Fruit fly (Drosophila melanogaster) whole organism, embryonic: Measurements from ENCODE around the gene CG18749.
A peak's percentile ranks its signal among the peaks of the same experiment; 100 is the strongest.

Source experiments
- Asciz ChIP-seq: fragments of 200-800 bp; sonication (Bioruptor generic); optimal IDR thresholded peaks from 2 replicates; lab custom pipeline; 2017; ENCODE audit warnings: missing biosample characterization, mild to moderate bottlenecking, missing genetic modification characterization, missing genetic modification reagents
- Bteb2 ChIP-seq: fragments of 200-800 bp; sonication (Bioruptor generic); optimal IDR thresholded peaks from 2 replicates; lab custom pipeline; 2016; ENCODE audit warnings: missing biosample characterization, missing genetic modification characterization
- CG10147 ChIP-seq: fragments of 200-800 bp; sonication (Bioruptor generic); optimal IDR thresholded peaks from 2 replicates; lab custom pipeline; 2019; ENCODE audit warnings: missing biosample characterization, mild to moderate bottlenecking, missing genetic modification characterization, moderate library complexity
- CG10267 ChIP-seq: fragments of 200-800 bp; sonication (Bioruptor generic); optimal IDR thresholded peaks from 2 replicates; lab custom pipeline; 2018; ENCODE audit warnings: missing biosample characterization, mild to moderate bottlenecking, missing genetic modification characterization, moderate library complexity
- CG11456 ChIP-seq: fragments of 200-800 bp; sonication (Bioruptor generic); IDR thresholded peaks from 3 replicates; pipeline ENCODE4 v1.3.6; 2022; ENCODE audit warnings: missing biosample characterization, missing genetic modification characterization
- CG12155 ChIP-seq: fragments of 200-800 bp; sonication (Bioruptor generic); optimal IDR thresholded peaks from 3 replicates; lab custom pipeline; 2016; ENCODE audit warnings: missing biosample characterization, missing genetic modification characterization
- CG12219 ChIP-seq: fragments of 200-800 bp; sonication (Bioruptor generic); optimal IDR thresholded peaks from 3 replicates; lab custom pipeline; 2018; ENCODE audit warnings: missing biosample characterization, mild to moderate bottlenecking, missing genetic modification characterization
- CG12236 ChIP-seq: fragments of 200-800 bp; sonication (Bioruptor generic); optimal IDR thresholded peaks from 2 replicates; lab custom pipeline; 2016; ENCODE audit warnings: missing biosample characterization, missing genetic modification characterization
- CG16863 ChIP-seq: fragments of 200-800 bp; sonication (Bioruptor generic); optimal IDR thresholded peaks from 3 replicates; lab custom pipeline; 2016; ENCODE audit warnings: missing biosample characterization, missing genetic modification characterization
- CG17802 ChIP-seq: fragments of 200-800 bp; sonication (Bioruptor generic); optimal IDR thresholded peaks from 2 replicates; lab custom pipeline; 2018; ENCODE audit warnings: missing biosample characterization, mild to moderate bottlenecking, missing genetic modification characterization, moderate library complexity
- CG17829 ChIP-seq: fragments of 200-800 bp; optimal IDR thresholded peaks from 2 replicates; lab custom pipeline; 2019; ENCODE audit warnings: missing biosample characterization, mild to moderate bottlenecking, missing genetic modification characterization, moderate library complexity
- CG17912 ChIP-seq: fragments of 200-800 bp; sonication (Bioruptor generic); optimal IDR thresholded peaks from 2 replicates; lab custom pipeline; 2018; ENCODE audit warnings: missing biosample characterization, mild to moderate bottlenecking, missing genetic modification characterization
- CG18011 ChIP-seq: fragments of 200-800 bp; sonication (Bioruptor generic); optimal IDR thresholded peaks from 2 replicates; lab custom pipeline; 2017; ENCODE audit warnings: missing biosample characterization, missing genetic modification characterization, mild to moderate bottlenecking, moderate library complexity, missing genotype
- CG18262 ChIP-seq: fragments of 200-800 bp; optimal IDR thresholded peaks from 3 replicates; lab custom pipeline; 2019; ENCODE audit warnings: missing biosample characterization, mild to moderate bottlenecking, missing genetic modification characterization, moderate library complexity
- CG32532 ChIP-seq: fragments of 200-800 bp; sonication (Bioruptor generic); IDR thresholded peaks from 2 replicates; pipeline ENCODE4 v1.3.6; 2022; ENCODE audit warnings: missing biosample characterization, missing genetic modification characterization
- CG34376 ChIP-seq: fragments of 200-800 bp; sonication (Bioruptor generic); optimal IDR thresholded peaks from 2 replicates; lab custom pipeline; 2018; ENCODE audit warnings: missing biosample characterization, mild to moderate bottlenecking, missing genetic modification characterization
- CG3726 ChIP-seq: fragments of 200-800 bp; sonication (Bioruptor generic); IDR thresholded peaks from 3 replicates; pipeline ENCODE4, ENCODE4 v1.3.6; 2022; ENCODE audit warnings: missing biosample characterization, missing genetic modification characterization
- CG4730 ChIP-seq: fragments of 200-800 bp; sonication (Bioruptor generic); IDR thresholded peaks from 2 replicates; pipeline ENCODE4 v1.3.6; 2022; ENCODE audit warnings: missing biosample characterization, missing genetic modification characterization
- CG4820 ChIP-seq: fragments of 200-800 bp; sonication (Bioruptor generic); optimal IDR thresholded peaks from 3 replicates; lab custom pipeline; 2016; ENCODE audit warnings: missing biosample characterization, missing genetic modification characterization
- CG6683 ChIP-seq: fragments of 200-800 bp; sonication (Bioruptor generic); optimal IDR thresholded peaks from 2 replicates; lab custom pipeline; 2017; ENCODE audit warnings: missing biosample characterization, mild to moderate bottlenecking, missing genetic modification characterization, missing genetic modification reagents
- CG8290 ChIP-seq, 3 experiments: fragments of 200-800 bp; sonication (Bioruptor generic); optimal IDR thresholded peaks; 2 replicates each; lab custom pipeline; 2016 to 2019; ENCODE audit warnings: missing biosample characterization in 3 of 3, missing genetic modification characterization in 3 of 3, mild to moderate bottlenecking in 2 of 3, moderate library complexity in 1 of 3
- CG9437 ChIP-seq: fragments of 200-800 bp; sonication (Bioruptor generic); optimal IDR thresholded peaks from 2 replicates; lab custom pipeline; 2018; ENCODE audit warnings: missing biosample characterization, mild to moderate bottlenecking, missing genetic modification characterization
- Camta ChIP-seq: fragments of 200-800 bp; sonication (Bioruptor generic); optimal IDR thresholded peaks from 2 replicates; lab custom pipeline; 2016; ENCODE audit warnings: missing biosample characterization, missing genetic modification characterization
- CoRest ChIP-seq: fragments of 200-800 bp; sonication (Bioruptor generic); optimal IDR thresholded peaks from 3 replicates; lab custom pipeline; 2018; ENCODE audit warnings: missing biosample characterization, mild to moderate bottlenecking, missing genetic modification characterization, moderate library complexity
- D ChIP-seq, 2 experiments: fragments of 200-800 bp in 1 of 2; fragments of >200 bp in 1 of 2; sonication (Bioruptor generic) in 1 of 2; optimal IDR thresholded peaks; 2 replicates in 1 of 2; 3 replicates in 1 of 2; lab custom pipeline; 2017; ENCODE audit warnings: mild to moderate bottlenecking in 1 of 2, missing biosample characterization in 1 of 2, missing genetic modification characterization in 1 of 2, missing genetic modification reagents in 1 of 2
- Doc2 ChIP-seq: fragments of 200-800 bp; sonication (Bioruptor generic); IDR thresholded peaks from 2 replicates; pipeline ENCODE4 v1.3.6; 2022; ENCODE audit warnings: missing biosample characterization, missing genetic modification characterization
- Hsf ChIP-seq: fragments of 200-800 bp; sonication (Bioruptor generic); optimal IDR thresholded peaks from 3 replicates; lab custom pipeline; 2016; ENCODE audit warnings: missing biosample characterization, missing genetic modification characterization
- MTF-1 ChIP-seq: fragments of 200-800 bp; sonication (Bioruptor generic); optimal IDR thresholded peaks from 2 replicates; lab custom pipeline; 2018; ENCODE audit warnings: missing biosample characterization, mild to moderate bottlenecking, missing genetic modification characterization, borderline replicate concordance
- Med ChIP-seq: fragments of 200-800 bp; sonication (Bioruptor generic); peaks from one replicate; lab custom pipeline; 2016; ENCODE audit warnings: missing biosample characterization, missing genetic modification characterization, mild to moderate bottlenecking, inconsistent platforms, moderate library complexity
- Meics ChIP-seq: fragments of 200-800 bp; sonication (Bioruptor generic); optimal IDR thresholded peaks from 2 replicates; lab custom pipeline; 2017; ENCODE audit warnings: missing biosample characterization, mild to moderate bottlenecking, missing genetic modification characterization
- Myb ChIP-seq: fragments of 200-800 bp; sonication (Bioruptor generic); optimal IDR thresholded peaks from 2 replicates; lab custom pipeline; 2016; ENCODE audit warnings: missing biosample characterization, missing genetic modification characterization
- Nf-YB ChIP-seq: fragments of 200-800 bp; sonication (Bioruptor generic); optimal IDR thresholded peaks from 3 replicates; lab custom pipeline; 2019; ENCODE audit warnings: missing biosample characterization, mild to moderate bottlenecking, missing genetic modification characterization, moderate library complexity
- Ptx1 ChIP-seq: fragments of 200-800 bp; sonication (Bioruptor generic); IDR thresholded peaks from 2 replicates; pipeline ENCODE4 v1.3.6; 2022; ENCODE audit warnings: missing biosample characterization, missing genetic modification characterization
- Rx ChIP-seq: fragments of 200-800 bp; sonication (Bioruptor generic); IDR thresholded peaks from 2 replicates; pipeline ENCODE4 v1.3.6; 2022; ENCODE audit warnings: missing biosample characterization, missing genetic modification characterization
- Scr ChIP-seq: fragments of 200-800 bp; sonication (Bioruptor generic); IDR thresholded peaks from 2 replicates; pipeline ENCODE4 v1.3.6; 2022; ENCODE audit warnings: missing biosample characterization, missing genetic modification characterization; ENCODE audit not compliant: partially characterized antibody
- bbx ChIP-seq: fragments of 200-800 bp; sonication (Bioruptor generic); IDR thresholded peaks from 2 replicates; pipeline ENCODE4 v1.3.6; 2022; ENCODE audit warnings: missing biosample characterization, missing genetic modification characterization; ENCODE audit not compliant: partially characterized antibody
- btn ChIP-seq: fragments of 200-800 bp; sonication (Bioruptor generic); optimal IDR thresholded peaks from 2 replicates; lab custom pipeline; 2016; ENCODE audit warnings: missing biosample characterization, missing genetic modification characterization
- danr ChIP-seq: fragments of 200-800 bp; sonication (Bioruptor generic); IDR thresholded peaks from 2 replicates; pipeline ENCODE4 v1.3.6; 2022; ENCODE audit warnings: missing biosample characterization, missing genetic modification characterization
- dati ChIP-seq: fragments of 200-800 bp; sonication (Bioruptor generic); IDR thresholded peaks from 2 replicates; pipeline ENCODE4 v1.3.6; 2022; ENCODE audit warnings: missing biosample characterization, missing genetic modification characterization
- emc ChIP-seq: fragments of 200-800 bp; sonication (Bioruptor generic); optimal IDR thresholded peaks from 2 replicates; lab custom pipeline; 2016; ENCODE audit warnings: missing biosample characterization, missing genetic modification characterization
- jigr1 ChIP-seq: fragments of 200-800 bp; sonication (Bioruptor generic); IDR thresholded peaks from 3 replicates; pipeline ENCODE4 v1.3.6; 2022; ENCODE audit warnings: missing biosample characterization, missing genetic modification characterization
- lilli ChIP-seq: fragments of 200-800 bp; sonication (Bioruptor generic); optimal IDR thresholded peaks from 3 replicates; lab custom pipeline; 2016; ENCODE audit warnings: missing biosample characterization, missing genetic modification characterization
- luna ChIP-seq: fragments of 200-800 bp; sonication (Bioruptor generic); optimal IDR thresholded peaks from 2 replicates; lab custom pipeline; 2016; ENCODE audit warnings: missing biosample characterization, missing genetic modification characterization
- onecut ChIP-seq: fragments of 200-800 bp; sonication (Bioruptor generic); IDR thresholded peaks from 2 replicates; pipeline ENCODE4 v1.3.6; 2022; ENCODE audit warnings: missing biosample characterization, missing genetic modification characterization
- salm ChIP-seq: fragments of 200-800 bp; sonication (Bioruptor generic); optimal IDR thresholded peaks from 2 replicates; lab custom pipeline; 2018; ENCODE audit warnings: missing biosample characterization, mild to moderate bottlenecking, missing genetic modification characterization
- scrt ChIP-seq: fragments of 200-800 bp; sonication (Bioruptor generic); optimal IDR thresholded peaks from 2 replicates; lab custom pipeline; 2018; ENCODE audit warnings: missing biosample characterization, mild to moderate bottlenecking, missing genetic modification characterization, moderate library complexity
- slou ChIP-seq: fragments of 200-800 bp; sonication (Bioruptor generic); optimal IDR thresholded peaks from 3 replicates; lab custom pipeline; 2016; ENCODE audit warnings: missing biosample characterization, missing genetic modification characterization

CG18749 gene

dm6 chr3R:8239472-8240301 lies 4.2 kb upstream of the CG18749 start (continued):
- no peak for TF ChIP-seq bbx (GFP tag; lab: Robert Waterston, UW)
- TF ChIP-seq CG4730 (GFP tag; lab: Robert Waterston, UW) = peak; percentile 32; the same call in 1 of the 2 replicates
- TF ChIP-seq jigr1 (GFP tag; lab: Robert Waterston, UW) = no peak
- TF ChIP-seq MTF-1 (GFP tag; lab: Kevin White, UChicago) = peak; percentile 65
- peak; percentile 85 for TF ChIP-seq CG10267 (tag; lab: Kevin White, UChicago)
- TF ChIP-seq Med (GFP tag; lab: Kevin White, UChicago) = peak; percentile 88
- TF ChIP-seq slou (GFP tag; lab: Kevin White, UChicago) = peak; percentile 69
- TF ChIP-seq CG8290 (GFP tag; optimal IDR thresholded peaks at IDR 0.05; lab: Kevin White, UChicago) = no peak
- peak; percentile 57 to 70 for TF ChIP-seq CG8290 (tag; optimal IDR thresholded peaks at IDR 0.05; lab: Kevin White, UChicago)
- TF ChIP-seq D (optimal IDR thresholded peaks at IDR 0.05; lab: Kevin White, UChicago) = no peak
- peak; percentile 93 for TF ChIP-seq D (GFP tag; optimal IDR thresholded peaks at IDR 0.05; lab: Kevin White, UChicago)
- TF ChIP-seq Camta = peak; percentile 81
- TF ChIP-seq CG16863 (GFP tag; lab: Kevin White, UChicago) = peak; percentile 72
- peak; percentile 77 for TF ChIP-seq CG12219
- TF ChIP-seq btn (GFP tag; lab: Kevin White, UChicago) = peak; percentile 41
- TF ChIP-seq CG12155 (GFP tag; lab: Kevin White, UChicago) = peak; percentile 75
- peak; percentile 60 for TF ChIP-seq Rx
- peak; percentile 89 for TF ChIP-seq CG34376
- TF ChIP-seq onecut = peak; percentile 79
- peak; percentile 70 for TF ChIP-seq CG11456 (GFP tag; lab: Robert Waterston, UW)
- peak; percentile 62; the same call in 1 of the 3 replicates for TF ChIP-seq CG3726 (GFP tag; lab: Robert Waterston, UW)
- peak; percentile 58 for TF ChIP-seq dati (GFP tag; lab: Robert Waterston, UW)
- peak; percentile 84 for TF ChIP-seq Bteb2 (GFP tag; lab: Kevin White, UChicago)
- TF ChIP-seq CG18011 (GFP tag; lab: Kevin White, UChicago) = peak; percentile 78
- TF ChIP-seq CG17829 (tag; lab: Kevin White, UChicago) = peak; percentile 92
- peak; percentile 81 for TF ChIP-seq Hsf (GFP tag; lab: Kevin White, UChicago)
- peak; percentile 79 for TF ChIP-seq scrt
- peak; percentile 83 for TF ChIP-seq Nf-YB (GFP tag; lab: Kevin White, UChicago)
- TF ChIP-seq emc (GFP tag; lab: Kevin White, UChicago) = peak; percentile 21
- peak; percentile 94 for TF ChIP-seq CG10147
- TF ChIP-seq CG9437 (GFP tag; lab: Kevin White, UChicago) = peak; percentile 95
- peak; percentile 18; the same call in 1 of the 2 replicates for TF ChIP-seq danr (GFP tag; lab: Robert Waterston, UW)
- peak; percentile 97 for TF ChIP-seq CoRest (tag; lab: Kevin White, UChicago)
- TF ChIP-seq CG6683 = peak; percentile 76
- TF ChIP-seq Ptx1 (GFP tag; lab: Robert Waterston, UW) = peak; percentile 75
- no peak for TF ChIP-seq Doc2
- no peak for TF ChIP-seq Scr (GFP tag; lab: Robert Waterston, UW)
- peak; percentile 95 for TF ChIP-seq Meics
- TF ChIP-seq Asciz (GFP tag; lab: Kevin White, UChicago) = peak; percentile 94
- TF ChIP-seq Myb = peak; percentile 47
- peak; percentile 47 for TF ChIP-seq luna
- TF ChIP-seq CG12236 (GFP tag; lab: Kevin White, UChicago) = peak; percentile 76
- TF ChIP-seq CG18262 = peak; percentile 97
- peak; percentile 86 for TF ChIP-seq lilli (GFP tag; lab: Kevin White, UChicago)
- TF ChIP-seq CG17912 (GFP tag; lab: Kevin White, UChicago) = peak; percentile 43
- TF ChIP-seq CG17802 (tag; lab: Kevin White, UChicago) = peak; percentile 61
- TF ChIP-seq CG32532 (GFP tag; lab: Robert Waterston, UW) = peak; percentile 84
- peak; percentile 72 for TF ChIP-seq salm (tag; lab: Kevin White, UChicago)
- TF ChIP-seq CG4820 (GFP tag; lab: Kevin White, UChicago) = peak; percentile 70
